Fruit fly (Drosophila melanogaster): ENCODE data around the gene CG31915.

Gene CG31915

DNA sequence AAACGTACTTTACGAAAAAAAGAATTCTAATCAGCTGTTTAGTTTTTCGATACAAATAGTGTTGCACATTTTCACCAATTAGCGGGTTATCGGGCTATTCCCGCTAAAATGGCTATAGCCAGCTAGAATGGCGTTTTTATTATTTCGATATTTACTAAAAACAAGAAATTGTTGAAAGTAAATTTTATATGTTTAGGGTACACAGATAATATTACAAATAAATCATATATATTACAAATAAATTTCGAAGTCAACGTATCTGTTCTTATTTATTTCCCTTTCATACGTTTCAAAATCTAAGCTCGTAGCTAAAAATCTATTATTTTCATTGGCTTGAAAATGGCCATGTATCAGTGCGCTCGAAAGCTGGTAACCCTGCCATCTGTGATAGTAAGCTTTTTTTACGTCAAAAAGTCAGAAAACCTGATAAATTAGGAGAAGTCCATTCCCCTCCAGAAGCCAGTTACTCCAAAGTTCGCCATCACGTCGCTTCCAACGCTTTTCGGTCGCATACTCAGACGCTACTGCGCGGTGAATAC is 8.0 kb upstream of the CG31915 start, which contains the start of the genes CG7382 and cl (continued):
- no peak for TF ChIP-seq CG3065 (GFP tag; optimal IDR thresholded peaks at IDR 0.05)
- TF ChIP-seq gem (tag; optimal IDR thresholded peaks at IDR 0.05) = peak; percentile 64
- TF ChIP-seq CG2202 (tag; optimal IDR thresholded peaks at IDR 0.05) = no peak
- TF ChIP-seq ATbp (GFP tag; optimal IDR thresholded peaks at IDR 0.05) = no peak
- TF ChIP-seq Dip3 (GFP tag; optimal IDR thresholded peaks at IDR 0.05) = no peak
- peak; percentile 43 for TF ChIP-seq NfI (GFP tag; optimal IDR thresholded peaks at IDR 0.05)
- no peak for TF ChIP-seq H15 (GFP tag; IDR thresholded peaks at IDR 0.05)
- TF ChIP-seq slou (GFP tag; optimal IDR thresholded peaks at IDR 0.05) = peak; percentile 23
- peak; percentile 24 for TF ChIP-seq CG10979 (tag; optimal IDR thresholded peaks at IDR 0.05)
- no peak for TF ChIP-seq CG12236 (GFP tag; optimal IDR thresholded peaks at IDR 0.05)
- TF ChIP-seq her (GFP tag; optimal IDR thresholded peaks at IDR 0.05) = no peak
- TF ChIP-seq CG12104 (GFP tag; optimal IDR thresholded peaks at IDR 0.05) = peak; percentile 60
- TF ChIP-seq Dbx (GFP tag; IDR thresholded peaks at IDR 0.05) = 0 out of 3 replicates have a peak, but pooled peaks have one; percentile 33
- TF ChIP-seq HLH54F (GFP tag; optimal IDR thresholded peaks at IDR 0.05) = peak; percentile 31
- TF ChIP-seq crol (GFP tag; IDR thresholded peaks at IDR 0.05) = no peak
- TF ChIP-seq hb (GFP tag; IDR thresholded peaks at IDR 0.05; ENCODE audit: partially characterized antibody) = no peak
- no peak for TF ChIP-seq caup (GFP tag; optimal IDR thresholded peaks at IDR 0.05; ENCODE audit: severe bottlenecking)
- TF ChIP-seq crp (GFP tag; optimal IDR thresholded peaks at IDR 0.05) = peak; percentile 60 to 94
- no peak for TF ChIP-seq Trl (optimal IDR thresholded peaks at IDR 0.05)
- TF ChIP-seq Trl (GFP tag; optimal IDR thresholded peaks at IDR 0.05) = no peak
- peak in 1 of 2 experiments; percentile 54 for TF ChIP-seq Hr51 (GFP tag; optimal IDR thresholded peaks at IDR 0.05)
- no peak for TF ChIP-seq pnt (GFP tag; optimal IDR thresholded peaks at IDR 0.05)
- peak; percentile 28 for TF ChIP-seq B-H2 (GFP tag; optimal IDR thresholded peaks at IDR 0.05)
- TF ChIP-seq en (GFP tag; optimal IDR thresholded peaks at IDR 0.05) = no peak
- TF ChIP-seq pzg (GFP tag; optimal IDR thresholded peaks at IDR 0.05) = peak; percentile 50
- no peak for TF ChIP-seq Fer1 (GFP tag; optimal IDR thresholded peaks at IDR 0.05)
- no peak for TF ChIP-seq ase (GFP tag; IDR thresholded peaks at IDR 0.05)
- no peak for TF ChIP-seq sna (GFP tag; IDR thresholded peaks at IDR 0.05; ENCODE audit: partially characterized antibody)
- no peak for TF ChIP-seq zen2 (GFP tag; IDR thresholded peaks at IDR 0.05; ENCODE audit: partially characterized antibody)
- TF ChIP-seq Nf-YC (tag; optimal IDR thresholded peaks at IDR 0.05) = peak; percentile 65
- TF ChIP-seq CG11723 (GFP tag; optimal IDR thresholded peaks at IDR 0.05) = no peak
- peak; percentile 18 for TF ChIP-seq CG4328 (GFP tag; optimal IDR thresholded peaks at IDR 0.05)
- peak; percentile 33 for TF ChIP-seq CG15696 (tag; optimal IDR thresholded peaks at IDR 0.05)
- peak; percentile 36 for TF ChIP-seq CG10654 (GFP tag; optimal IDR thresholded peaks at IDR 0.05)
- TF ChIP-seq fd64A (GFP tag; optimal IDR thresholded peaks at IDR 0.05) = no peak
- TF ChIP-seq nom (GFP tag; optimal IDR thresholded peaks at IDR 0.05) = no peak
- TF ChIP-seq CG4707 (GFP tag; optimal IDR thresholded peaks at IDR 0.05) = no peak
- TF ChIP-seq Bdp1 (GFP tag; optimal IDR thresholded peaks at IDR 0.05) = no peak
- peak; percentile 69 for TF ChIP-seq CG11504 (tag; optimal IDR thresholded peaks at IDR 0.05)
- no peak for TF ChIP-seq Lhr (GFP tag; optimal IDR thresholded peaks at IDR 0.05)
- peak; percentile 6 for TF ChIP-seq Chrac-16 (GFP tag; optimal IDR thresholded peaks at IDR 0.05)
- no peak for TF ChIP-seq CG1832 (GFP tag; optimal IDR thresholded peaks at IDR 0.05)
- TF ChIP-seq nerfin-1 (tag; optimal IDR thresholded peaks at IDR 0.05) = peak; percentile 46
- no peak for TF ChIP-seq CG34422 (GFP tag; IDR thresholded peaks at IDR 0.05)
- TF ChIP-seq CG13424 (tag; optimal IDR thresholded peaks at IDR 0.05) = peak; percentile 73
- no peak for TF ChIP-seq D19B (GFP tag; optimal IDR thresholded peaks at IDR 0.05)
- no peak for TF ChIP-seq run (tag; optimal IDR thresholded peaks at IDR 0.05)
- no peak for TF ChIP-seq NK7.1 (GFP tag; optimal IDR thresholded peaks at IDR 0.05)
- no peak for TF ChIP-seq odd (GFP tag; optimal IDR thresholded peaks at IDR 0.05)
- TF ChIP-seq CG9437 (GFP tag; optimal IDR thresholded peaks at IDR 0.05) = peak; percentile 98
